Fruit fly (Drosophila melanogaster) whole organism, embryonic: ENCODE measurements around the gene CG4972.

Source experiments
- CG10147 ChIP-seq: fragments of 200-800 bp; sonication (Bioruptor generic); optimal IDR thresholded peaks from 2 replicates; lab custom pipeline; 2019; ENCODE audit warnings: missing biosample characterization, mild to moderate bottlenecking, missing genetic modification characterization, moderate library complexity
- CG11504 ChIP-seq: fragments of 200-800 bp; sonication (Bioruptor generic); optimal IDR thresholded peaks from 3 replicates; lab custom pipeline; 2019; ENCODE audit warnings: missing biosample characterization, mild to moderate bottlenecking, missing genetic modification characterization, moderate library complexity
- CG13287 ChIP-seq: fragments of 200-800 bp; sonication (Bioruptor generic); IDR thresholded peaks from 2 replicates; pipeline ENCODE4 v1.3.6; 2022; ENCODE audit warnings: missing biosample characterization, missing genetic modification characterization; ENCODE audit not compliant: partially characterized antibody
- CG13624 ChIP-seq: fragments of 200-800 bp; sonication (Bioruptor generic); optimal IDR thresholded peaks from 2 replicates; lab custom pipeline; 2016; ENCODE audit warnings: missing biosample characterization, missing genetic modification characterization
- CG14710 ChIP-seq: fragments of 200-800 bp; sonication (Bioruptor generic); optimal IDR thresholded peaks from 3 replicates; lab custom pipeline; 2019; ENCODE audit warnings: missing biosample characterization, mild to moderate bottlenecking, missing genetic modification characterization, moderate library complexity
- CG16815 ChIP-seq: fragments of 200-800 bp; sonication (Bioruptor generic); optimal IDR thresholded peaks from 3 replicates; lab custom pipeline; 2017; ENCODE audit warnings: missing biosample characterization, mild to moderate bottlenecking, missing genetic modification characterization
- CG18011 ChIP-seq: fragments of 200-800 bp; sonication (Bioruptor generic); optimal IDR thresholded peaks from 2 replicates; lab custom pipeline; 2017; ENCODE audit warnings: missing biosample characterization, missing genetic modification characterization, mild to moderate bottlenecking, moderate library complexity, missing genotype
- CG2199 ChIP-seq: fragments of 200-800 bp; sonication (Bioruptor generic); IDR thresholded peaks from 3 replicates; pipeline ENCODE4 v1.3.6; 2022; ENCODE audit warnings: missing biosample characterization, missing genetic modification characterization
- CG2202 ChIP-seq: fragments of 200-800 bp; sonication (Bioruptor generic); optimal IDR thresholded peaks from 2 replicates; lab custom pipeline; 2018; ENCODE audit warnings: missing biosample characterization, mild to moderate bottlenecking, missing genetic modification characterization
- CG2889 ChIP-seq: fragments of 200-800 bp; sonication (Bioruptor generic); IDR thresholded peaks from 3 replicates; pipeline ENCODE4 v1.3.6; 2022; ENCODE audit warnings: missing biosample characterization, missing genetic modification characterization
- CG30020 ChIP-seq: fragments of 200-800 bp; optimal IDR thresholded peaks from 2 replicates; lab custom pipeline; 2019; ENCODE audit warnings: missing biosample characterization, mild to moderate bottlenecking, missing genetic modification characterization, moderate library complexity
- CG31388 ChIP-seq: fragments of 200-800 bp; sonication (Bioruptor generic); optimal IDR thresholded peaks from 2 replicates; lab custom pipeline; 2016; ENCODE audit warnings: missing biosample characterization, missing genetic modification characterization
- CG32767 ChIP-seq: fragments of 200-800 bp; sonication (Bioruptor generic); IDR thresholded peaks from 2 replicates; pipeline ENCODE4 v1.3.6; 2022; ENCODE audit warnings: missing biosample characterization, missing genetic modification characterization
- CG34376 ChIP-seq: fragments of 200-800 bp; sonication (Bioruptor generic); optimal IDR thresholded peaks from 2 replicates; lab custom pipeline; 2018; ENCODE audit warnings: missing biosample characterization, mild to moderate bottlenecking, missing genetic modification characterization
- CG7745 ChIP-seq: fragments of 200-800 bp; sonication (Bioruptor generic); optimal IDR thresholded peaks from 2 replicates; lab custom pipeline; 2018; ENCODE audit warnings: missing biosample characterization, mild to moderate bottlenecking, missing genetic modification characterization, moderate library complexity
- CG7839 ChIP-seq: fragments of 200-800 bp; sonication (Bioruptor generic); optimal IDR thresholded peaks from 3 replicates; lab custom pipeline; 2018; ENCODE audit warnings: missing biosample characterization, mild to moderate bottlenecking, missing genetic modification characterization, moderate library complexity
- CG7963 ChIP-seq: fragments of 200-800 bp; sonication (Bioruptor generic); IDR thresholded peaks from 3 replicates; pipeline ENCODE4 v1.3.6; 2022; ENCODE audit warnings: missing biosample characterization, missing genetic modification characterization; ENCODE audit not compliant: partially characterized antibody
- CG8089 ChIP-seq: fragments of 200-800 bp; sonication (Bioruptor generic); optimal IDR thresholded peaks from 3 replicates; lab custom pipeline; 2016; ENCODE audit warnings: missing biosample characterization, missing genetic modification characterization
- CG8290 ChIP-seq, 3 experiments: fragments of 200-800 bp; sonication (Bioruptor generic); optimal IDR thresholded peaks; 2 replicates each; lab custom pipeline; 2016 to 2019; ENCODE audit warnings: missing biosample characterization in 3 of 3, missing genetic modification characterization in 3 of 3, mild to moderate bottlenecking in 2 of 3, moderate library complexity in 1 of 3
- CG8478 ChIP-seq: fragments of >200 bp; optimal IDR thresholded peaks from 2 replicates; lab custom pipeline; 2018
- CG8924 ChIP-seq: fragments of 200-800 bp; optimal IDR thresholded peaks from 3 replicates; lab custom pipeline; 2019; ENCODE audit warnings: missing biosample characterization, mild to moderate bottlenecking, missing genetic modification characterization, moderate library complexity
- Elba2 ChIP-seq: fragments of 200-800 bp; sonication (Bioruptor generic); optimal IDR thresholded peaks from 3 replicates; lab custom pipeline; 2016; ENCODE audit warnings: missing biosample characterization, missing genetic modification characterization
- GATAe ChIP-seq: fragments of 200-800 bp; sonication (Bioruptor generic); conservative IDR thresholded peaks from 2 replicates; pipeline ENCODE4 v1.3.6; 2022; ENCODE audit warnings: missing biosample characterization, missing genetic modification characterization
- Gsc ChIP-seq: fragments of 200-800 bp; sonication (Bioruptor generic); IDR thresholded peaks from 2 replicates; pipeline ENCODE4 v1.3.6; 2022; ENCODE audit warnings: missing biosample characterization, missing genetic modification characterization
- MBD-R2 ChIP-seq: fragments of 200-800 bp; sonication (Bioruptor generic); IDR thresholded peaks from 2 replicates; pipeline ENCODE4 v1.3.6; 2022; ENCODE audit warnings: missing biosample characterization, missing genetic modification characterization
- Mrtf ChIP-seq: fragments of 200-800 bp; sonication (Bioruptor generic); IDR thresholded peaks from 3 replicates; pipeline ENCODE4 v1.3.6; 2022; ENCODE audit warnings: missing biosample characterization, missing genetic modification characterization
- NK7.1 ChIP-seq: fragments of 200-800 bp; sonication (Bioruptor generic); optimal IDR thresholded peaks from 3 replicates; lab custom pipeline; 2016; ENCODE audit warnings: missing biosample characterization, missing genetic modification characterization
- Nf-YA ChIP-seq: fragments of 200-800 bp; sonication (Bioruptor generic); IDR thresholded peaks from 2 replicates; pipeline ENCODE4 v1.3.6; 2022; ENCODE audit warnings: missing biosample characterization, missing genetic modification characterization
- Nf-YC ChIP-seq: fragments of 200-800 bp; optimal IDR thresholded peaks from 3 replicates; lab custom pipeline; 2019; ENCODE audit warnings: missing biosample characterization, mild to moderate bottlenecking, missing genetic modification characterization, moderate library complexity
- Six4 ChIP-seq: fragments of 200-800 bp; sonication (Bioruptor generic); optimal IDR thresholded peaks from 2 replicates; lab custom pipeline; 2016; ENCODE audit warnings: missing biosample characterization, missing genetic modification characterization
- bab2 ChIP-seq: fragments of 200-800 bp; sonication (Bioruptor generic); optimal IDR thresholded peaks from 2 replicates; lab custom pipeline; 2016; ENCODE audit warnings: missing biosample characterization, missing genetic modification characterization
- bcd ChIP-seq: fragments of 200-800 bp; sonication (Bioruptor generic); optimal IDR thresholded peaks from 2 replicates; lab custom pipeline; 2017; ENCODE audit warnings: missing biosample characterization, mild to moderate bottlenecking, missing genetic modification characterization
- cad ChIP-seq: fragments of >200 bp; optimal IDR thresholded peaks from 2 replicates; lab custom pipeline; 2017; ENCODE audit warnings: missing biosample characterization, missing genetic modification characterization
- chm ChIP-seq: fragments of 200-800 bp; sonication (Bioruptor generic); IDR thresholded peaks from 2 replicates; pipeline ENCODE4 v1.3.6; 2022; ENCODE audit warnings: missing biosample characterization, missing genetic modification characterization
- crp ChIP-seq, 2 experiments: fragments of 200-800 bp; sonication (Bioruptor generic); optimal IDR thresholded peaks; 2 replicates in 1 of 2; 3 replicates in 1 of 2; lab custom pipeline; 2017; ENCODE audit warnings: missing biosample characterization in 2 of 2, missing genetic modification characterization in 2 of 2, mild to moderate bottlenecking in 1 of 2, moderate library complexity in 1 of 2
- dysf ChIP-seq: fragments of 200-800 bp; sonication (Bioruptor generic); IDR thresholded peaks from 3 replicates; pipeline ENCODE4 v1.3.6; 2022; ENCODE audit warnings: missing biosample characterization, missing genetic modification characterization
- eyg ChIP-seq: fragments of 200-800 bp; sonication (Bioruptor generic); optimal IDR thresholded peaks from 3 replicates; lab custom pipeline; 2016; ENCODE audit warnings: missing biosample characterization, missing genetic modification characterization
- grau ChIP-seq: fragments of 200-800 bp; optimal IDR thresholded peaks from 3 replicates; lab custom pipeline; 2019; ENCODE audit warnings: missing biosample characterization, mild to moderate bottlenecking, missing genetic modification characterization, moderate library complexity
- hkb ChIP-seq, 2 experiments: fragments of 200-800 bp in 1 of 2; fragments of >200 bp in 1 of 2; sonication (Bioruptor generic) in 1 of 2; IDR thresholded peaks in 1 of 2; optimal IDR thresholded peaks in 1 of 2; 2 replicates each; pipeline versions ENCODE4 v1.3.6 to Lab custom; 2017 to 2022; ENCODE audit warnings: missing biosample characterization in 1 of 2, missing genetic modification characterization in 1 of 2
- lola ChIP-seq, 3 experiments: fragments of >200 bp in 2 of 3; fragments of 200-800 bp in 1 of 3; sonication (Bioruptor generic) in 1 of 3; optimal IDR thresholded peaks; 2 replicates each; lab custom pipeline; 2017 to 2019; ENCODE audit warnings: missing biosample characterization in 3 of 3, missing genetic modification characterization in 3 of 3, mild to moderate bottlenecking in 1 of 3, moderate library complexity in 1 of 3
- luna ChIP-seq: fragments of 200-800 bp; sonication (Bioruptor generic); optimal IDR thresholded peaks from 2 replicates; lab custom pipeline; 2016; ENCODE audit warnings: missing biosample characterization, missing genetic modification characterization
- psq ChIP-seq: fragments of 200-800 bp; sonication (Bioruptor generic); optimal IDR thresholded peaks from 2 replicates; lab custom pipeline; 2017; ENCODE audit warnings: missing biosample characterization, missing genetic modification characterization
- ranshi ChIP-seq: fragments of 200-800 bp; sonication (Bioruptor generic); IDR thresholded peaks from 2 replicates; pipeline ENCODE4 v1.3.6; 2022; ENCODE audit warnings: missing biosample characterization, missing genetic modification characterization
- sob ChIP-seq: fragments of 200-800 bp; sonication (Bioruptor generic); IDR thresholded peaks from 2 replicates; pipeline ENCODE4 v1.3.6; 2022; ENCODE audit warnings: missing biosample characterization, missing genetic modification characterization
- tna ChIP-seq: fragments of 200-800 bp; sonication (Bioruptor generic); IDR thresholded peaks from 2 replicates; pipeline ENCODE4 v1.3.6; 2022; ENCODE audit warnings: missing biosample characterization, missing genetic modification characterization; ENCODE audit not compliant: partially characterized antibody
- ttk ChIP-seq: fragments of 200-800 bp; sonication (Bioruptor generic); IDR thresholded peaks from 2 replicates; pipeline ENCODE4 v2.1.2; 2022; ENCODE audit warnings: missing biosample characterization, missing genetic modification characterization
- tup ChIP-seq: fragments of 200-800 bp; sonication (Bioruptor generic); optimal IDR thresholded peaks from 2 replicates; lab custom pipeline; 2016; ENCODE audit warnings: missing biosample characterization, mild to moderate bottlenecking, missing genetic modification characterization, moderate library complexity
- usp ChIP-seq: fragments of >200 bp; optimal IDR thresholded peaks from 2 replicates; lab custom pipeline; 2017; ENCODE audit warnings: missing biosample characterization, missing genetic modification characterization
- vvl ChIP-seq: fragments of 200-800 bp; sonication (Bioruptor generic); IDR thresholded peaks from 2 replicates; pipeline ENCODE4 v1.3.6; 2022; ENCODE audit warnings: missing biosample characterization, missing genetic modification characterization

The CG4972 gene

dm6 chr2L:10314327-10315210 is at the start of gene CG4972, which contains the start of gene Usp14 (continued):
- TF ChIP-seq bab2 (GFP tag; lab: Kevin White, UChicago) (no peak), ranshi (GFP tag; lab: Robert Waterston, UW) (no peak), CG31388 (no peak), chm (GFP tag; lab: Robert Waterston, UW) (no peak), CG32767 (GFP tag; lab: Robert Waterston, UW) (no peak), CG30020 (peak; percentile 99), Six4 (GFP tag; lab: Kevin White, UChicago) (no peak), CG8924 (tag; lab: Kevin White, UChicago) (peak; percentile 40), luna (GFP tag; lab: Kevin White, UChicago) (no peak), Mrtf (GFP tag; lab: Robert Waterston, UW) (no peak), Nf-YC (no peak), tna (GFP tag; lab: Robert Waterston, UW) (no peak), CG7745 (tag; lab: Kevin White, UChicago) (no peak), CG7963 (GFP tag; lab: Robert Waterston, UW) (0 out of 3 replicates have a peak, but pooled peaks have one; percentile 6), CG34376 (GFP tag; lab: Kevin White, UChicago) (no peak), tup (GFP tag; lab: Kevin White, UChicago) (no peak), CG8089 (GFP tag; lab: Kevin White, UChicago) (no peak), bcd (no peak), eyg (GFP tag; lab: Kevin White, UChicago) (no peak), CG11504 (tag; lab: Kevin White, UChicago) (no peak), CG14710 (tag; lab: Kevin White, UChicago) (peak; percentile 64), CG2199 (GFP tag; lab: Robert Waterston, UW) (no peak), NK7.1 (GFP tag; lab: Kevin White, UChicago) (no peak), lola (GFP tag; optimal IDR thresholded peaks at IDR 0.05; lab: Kevin White, UChicago) (peak in 1 of 3 experiments; percentile 2), CG13287 (GFP tag; lab: Robert Waterston, UW) (peak; percentile 23; the same call in 1 of the 2 replicates), vvl (no peak), CG10147 (GFP tag; lab: Kevin White, UChicago) (no peak), CG2889 (no peak), sob (GFP tag; lab: Robert Waterston, UW) (no peak), usp (GFP tag; lab: Kevin White, UChicago) (no peak), Elba2 (GFP tag; lab: Kevin White, UChicago) (peak; percentile 3), Gsc (no peak), Nf-YA (GFP tag; lab: Robert Waterston, UW) (no peak), CG7839 (tag; lab: Kevin White, UChicago) (no peak), CG13624 (GFP tag; lab: Kevin White, UChicago) (no peak), CG8478 (lab: Kevin White, UChicago) (no peak), CG16815 (no peak), psq (GFP tag; lab: Kevin White, UChicago) (no peak), crp (GFP tag; optimal IDR thresholded peaks at IDR 0.05; lab: Kevin White, UChicago) (peak in 1 of 2 experiments; percentile 78), grau (tag; lab: Kevin White, UChicago) (peak; percentile 25), CG18011 (GFP tag; lab: Kevin White, UChicago) (no peak), ttk (GFP tag; lab: Robert Waterston, UW) (no peak), MBD-R2 (peak; percentile 41; the same call in 1 of the 2 replicates), CG2202 (tag; lab: Kevin White, UChicago) (no peak), GATAe (GFP tag; lab: Robert Waterston, UW) (no peak), cad (GFP tag; lab: Kevin White, UChicago) (no peak), CG8290 (GFP tag; optimal IDR thresholded peaks at IDR 0.05; lab: Kevin White, UChicago) (peak; percentile 6), CG8290 (tag; optimal IDR thresholded peaks at IDR 0.05; lab: Kevin White, UChicago) (no peak), dysf (no peak), hkb (optimal IDR thresholded peaks at IDR 0.05; lab: Kevin White, UChicago) (no peak), hkb (GFP tag; IDR thresholded peaks at IDR 0.05; lab: Robert Waterston, UW) (no peak)
